Fruit fly (Drosophila melanogaster): ENCODE measurements around the gene Myc.

The Myc gene

dm6 chrX:3371267-3371824 is 1.6 kb upstream of the Myc start (continued):
- TF ChIP-seq CG15011 (GFP tag; optimal IDR thresholded peaks at IDR 0.05) = no peak
- no peak for TF ChIP-seq Ravus (GFP tag; IDR thresholded peaks at IDR 0.05)
- TF ChIP-seq D19B (GFP tag; optimal IDR thresholded peaks at IDR 0.05) = peak; percentile 43
- TF ChIP-seq CG18011 (GFP tag; optimal IDR thresholded peaks at IDR 0.05) = peak; percentile 16
- TF ChIP-seq CG30403 (GFP tag; optimal IDR thresholded peaks at IDR 0.05) = peak; percentile 3
- no peak for TF ChIP-seq MESR4 (GFP tag; optimal IDR thresholded peaks at IDR 0.05)
- no peak for TF ChIP-seq HmgD (GFP tag; optimal IDR thresholded peaks at IDR 0.05)
- TF ChIP-seq CG6272 (GFP tag; IDR thresholded peaks at IDR 0.05) = no peak
- 0 out of 2 replicates have a peak, but pooled peaks have one; percentile 9 for TF ChIP-seq CG14441 (GFP tag; IDR thresholded peaks at IDR 0.05)
- TF ChIP-seq B-H2 (GFP tag; optimal IDR thresholded peaks at IDR 0.05) = no peak
- no peak; the same call in 1 of the 2 replicates for TF ChIP-seq vvl (GFP tag; IDR thresholded peaks at IDR 0.05)
- no peak for TF ChIP-seq bbx (GFP tag; IDR thresholded peaks at IDR 0.05; ENCODE audit: partially characterized antibody)
- peak; percentile 26 for TF ChIP-seq Med (GFP tag)
- no peak for TF ChIP-seq CG4328 (GFP tag; optimal IDR thresholded peaks at IDR 0.05)
- no peak for TF ChIP-seq prd (optimal IDR thresholded peaks at IDR 0.05)
- TF ChIP-seq prd (GFP tag; IDR thresholded peaks at IDR 0.05) = peak; percentile 43; the same call in 1 of the 3 replicates
- no peak for TF ChIP-seq org-1 (GFP tag; optimal IDR thresholded peaks at IDR 0.05)
- TF ChIP-seq lbe (GFP tag; optimal IDR thresholded peaks at IDR 0.05) = peak; percentile 80
- TF ChIP-seq bsh (GFP tag; optimal IDR thresholded peaks at IDR 0.05) = peak in 1 of 2 experiments; percentile 35
- no peak for TF ChIP-seq ash1 (GFP tag; optimal IDR thresholded peaks at IDR 0.05)
- TF ChIP-seq CG30020 (tag; optimal IDR thresholded peaks at IDR 0.05) = no peak
- no peak for TF ChIP-seq zen2 (GFP tag; IDR thresholded peaks at IDR 0.05; ENCODE audit: partially characterized antibody)
- no peak for TF ChIP-seq btn (GFP tag; optimal IDR thresholded peaks at IDR 0.05)
- 0 out of 2 replicates have a peak, but pooled peaks have one; percentile 16 for TF ChIP-seq H2.0 (GFP tag; IDR thresholded peaks at IDR 0.05)
- TF ChIP-seq sim (GFP tag; IDR thresholded peaks at IDR 0.05) = no peak
- TF ChIP-seq HLH4C (GFP tag; IDR thresholded peaks at IDR 0.05; ENCODE audit: partially characterized antibody) = no peak
- TF ChIP-seq Bteb2 (GFP tag; optimal IDR thresholded peaks at IDR 0.05) = no peak
- TF ChIP-seq inv (GFP tag; IDR thresholded peaks at IDR 0.05; ENCODE audit: partially characterized antibody) = no peak
- no peak for TF ChIP-seq CG42726 (GFP tag; IDR thresholded peaks at IDR 0.05; ENCODE audit: partially characterized antibody)
- no peak for TF ChIP-seq gro (GFP tag; optimal IDR thresholded peaks at IDR 0.05)
- no peak for TF ChIP-seq exex (tag; optimal IDR thresholded peaks at IDR 0.05)
- no peak for TF ChIP-seq cg (GFP tag; optimal IDR thresholded peaks at IDR 0.05)
- no peak for TF ChIP-seq Stat92E (GFP tag; optimal IDR thresholded peaks at IDR 0.05)
- no peak for TF ChIP-seq nerfin-2 (GFP tag; IDR thresholded peaks at IDR 0.05; ENCODE audit: partially characterized antibody)
- TF ChIP-seq CG11456 (GFP tag; IDR thresholded peaks at IDR 0.05) = no peak
- TF ChIP-seq ranshi (GFP tag; IDR thresholded peaks at IDR 0.05) = 0 out of 2 replicates have a peak, but pooled peaks have one; percentile 15
- TF ChIP-seq ewg (GFP tag; optimal IDR thresholded peaks at IDR 0.05) = no peak
- no peak for TF ChIP-seq Dek (tag; optimal IDR thresholded peaks at IDR 0.05)
- TF ChIP-seq lab (GFP tag; optimal IDR thresholded peaks at IDR 0.05) = peak; percentile 14
- TF ChIP-seq al (GFP tag; IDR thresholded peaks at IDR 0.05) = no peak
- TF ChIP-seq Drgx (GFP tag; IDR thresholded peaks at IDR 0.05) = peak; percentile 83
- TF ChIP-seq Rfx (GFP tag; IDR thresholded peaks at IDR 0.05) = no peak
- no peak for TF ChIP-seq sr (GFP tag; IDR thresholded peaks at IDR 0.05)
- TF ChIP-seq jigr1 (GFP tag; IDR thresholded peaks at IDR 0.05) = no peak
- TF ChIP-seq CG10654 (GFP tag; optimal IDR thresholded peaks at IDR 0.05) = no peak
- TF ChIP-seq CG10321 (GFP tag; IDR thresholded peaks at IDR 0.05) = no peak
- no peak for TF ChIP-seq D19A (tag; optimal IDR thresholded peaks at IDR 0.05)
- TF ChIP-seq ind (GFP tag; optimal IDR thresholded peaks at IDR 0.05) = peak; percentile 1
- TF ChIP-seq slbo (GFP tag; IDR thresholded peaks at IDR 0.05) = peak; percentile 41
- no peak for TF ChIP-seq Ets97D (GFP tag; optimal IDR thresholded peaks at IDR 0.05)
